Fruit fly (Drosophila melanogaster): ENCODE results near the gene Prx2.

DNA sequence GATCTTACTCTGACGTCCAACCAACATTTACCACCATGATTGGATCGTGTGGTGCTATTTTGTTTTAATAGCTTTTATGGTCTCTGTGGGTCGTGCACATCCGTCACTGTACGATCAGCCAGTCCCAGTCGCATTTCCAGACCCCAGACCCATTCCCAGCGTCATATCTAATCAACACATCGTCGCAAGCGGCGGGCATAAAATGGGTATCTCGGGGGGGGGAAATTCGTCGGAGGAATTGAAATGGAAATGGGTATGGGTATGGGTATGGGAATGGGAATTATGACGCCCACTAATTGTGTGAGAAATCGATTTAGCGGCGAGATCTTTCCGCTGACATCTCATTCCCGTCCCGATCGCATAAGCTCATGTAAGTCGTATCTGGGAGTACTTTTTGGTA lies 18.9 kb upstream of the Prx2 start:
- TF ChIP-seq CG7045 (GFP tag; optimal IDR thresholded peaks at IDR 0.05) (no peak), pad (GFP tag; optimal IDR thresholded peaks at IDR 0.05) (peak; percentile 38), Clk (GFP tag; optimal IDR thresholded peaks at IDR 0.05) (no peak), CG5204 (GFP tag; optimal IDR thresholded peaks at IDR 0.05) (no peak), cnc (optimal IDR thresholded peaks at IDR 0.05) (no peak), tj (GFP tag; optimal IDR thresholded peaks at IDR 0.05) (no peak), toe (GFP tag; optimal IDR thresholded peaks at IDR 0.05) (no peak), cic (GFP tag; optimal IDR thresholded peaks at IDR 0.05) (peak; percentile 66), Hr96 (GFP tag; optimal IDR thresholded peaks at IDR 0.05) (peak; percentile 17), Mnt (GFP tag; optimal IDR thresholded peaks at IDR 0.05) (no peak), Crg-1 (GFP tag; optimal IDR thresholded peaks at IDR 0.05) (no peak), kay (GFP tag; ENCODE audit: borderline replicate concordance) (no peak)
